Fruit fly (Drosophila melanogaster): ENCODE data around the gene Ir85a.

Ir85a gene

DNA sequence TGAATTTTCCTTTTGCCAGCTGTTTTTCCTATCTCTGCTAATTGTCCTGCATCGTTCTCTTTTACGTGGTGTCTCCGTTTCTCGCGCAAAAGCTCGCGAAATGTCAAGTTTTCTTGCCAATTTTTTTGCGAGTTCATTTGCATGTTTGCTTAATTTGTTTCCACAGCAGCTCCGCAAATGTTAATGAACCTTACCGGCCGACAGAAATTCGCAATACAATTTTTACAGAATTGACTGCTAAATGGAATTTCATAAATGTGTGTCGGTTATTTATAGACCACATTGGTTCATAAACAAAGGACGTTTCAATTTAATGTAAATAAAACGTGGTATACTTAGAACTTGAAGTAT is 45.7 kb upstream of the Ir85a start:
- TF ChIP-seq CG14441 (GFP tag; IDR thresholded peaks at IDR 0.05) (no peak), Asciz (GFP tag; optimal IDR thresholded peaks at IDR 0.05) (no peak), esg (GFP tag; conservative IDR thresholded peaks at IDR 0.05) (no peak), CHES-1-like (GFP tag; optimal IDR thresholded peaks at IDR 0.05) (no peak)

DNA sequence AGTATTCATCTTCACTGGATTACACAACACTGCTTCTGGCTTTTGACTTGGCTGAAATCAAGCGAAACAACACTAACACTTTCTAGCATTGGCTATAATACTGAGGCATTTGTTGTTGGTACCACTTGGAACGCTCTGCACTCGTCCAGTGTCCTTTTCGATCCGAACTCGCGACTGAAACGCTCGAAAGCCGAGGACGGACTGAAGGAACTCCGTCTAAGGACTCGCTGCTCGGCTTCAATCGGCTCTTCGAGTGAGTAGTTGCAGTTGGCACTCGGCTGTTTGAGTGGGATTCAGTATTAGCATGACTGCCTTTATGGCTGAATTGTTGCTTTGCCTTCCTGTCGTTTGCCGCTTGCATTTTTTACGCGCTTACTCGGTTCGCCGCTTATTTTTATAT is 26.5 kb upstream of the Ir85a start, which contains the start of the genes CG34135 and CG11768:
TSS of gene CG34135 (minus strand) at position 194 of the 400 bp plus-strand sequence.
TSS of gene CG11768 (minus strand) at position 203 of the 400 bp plus-strand sequence.
- TF ChIP-seq CG11456 (GFP tag; IDR thresholded peaks at IDR 0.05) (no peak), zfh1 (GFP tag; IDR thresholded peaks at IDR 0.05) (0 out of 3 replicates have a peak, but pooled peaks have one; percentile 22), z (GFP tag; IDR thresholded peaks at IDR 0.05) (peak; percentile 91), Bdp1 (GFP tag; optimal IDR thresholded peaks at IDR 0.05) (no peak), Deaf1 (tag; optimal IDR thresholded peaks at IDR 0.05) (peak; percentile 94)

DNA sequence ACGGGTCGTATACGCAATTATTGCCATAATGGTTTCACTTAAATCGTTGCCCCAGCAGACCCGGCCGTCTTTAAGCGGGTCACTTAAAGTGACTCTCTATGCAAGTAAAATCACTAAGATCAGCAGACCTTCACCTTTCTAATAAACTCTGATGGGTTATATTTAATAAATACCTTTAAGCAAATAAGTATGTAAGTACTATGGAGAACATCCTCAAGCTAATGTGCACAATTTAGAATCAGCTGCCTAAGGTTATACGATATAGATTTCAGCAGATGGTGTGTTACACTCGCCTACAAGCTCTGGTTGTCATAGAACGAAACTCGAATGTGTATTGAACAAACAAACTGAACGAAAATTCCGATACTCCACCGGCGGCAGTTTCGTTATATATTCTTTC is 25.4 kb upstream of the Ir85a start, which contains the start of gene CG8236:
TSS of gene CG8236 (plus strand) at position 301 of the 400 bp plus-strand sequence.
- TF ChIP-seq gcm2 (GFP tag; optimal IDR thresholded peaks at IDR 0.05) (no peak), jumu (GFP tag; optimal IDR thresholded peaks at IDR 0.05) (no peak), crc (GFP tag; optimal IDR thresholded peaks at IDR 0.05) (no peak), CG8089 (GFP tag; optimal IDR thresholded peaks at IDR 0.05) (no peak), nau (GFP tag; optimal IDR thresholded peaks at IDR 0.05) (no peak), B-H2 (GFP tag; optimal IDR thresholded peaks at IDR 0.05) (no peak), CG3281 (GFP tag; optimal IDR thresholded peaks at IDR 0.05) (no peak), pb (GFP tag; optimal IDR thresholded peaks at IDR 0.05) (no peak), CG14050 (GFP tag; IDR thresholded peaks at IDR 0.05) (no peak)

DNA sequence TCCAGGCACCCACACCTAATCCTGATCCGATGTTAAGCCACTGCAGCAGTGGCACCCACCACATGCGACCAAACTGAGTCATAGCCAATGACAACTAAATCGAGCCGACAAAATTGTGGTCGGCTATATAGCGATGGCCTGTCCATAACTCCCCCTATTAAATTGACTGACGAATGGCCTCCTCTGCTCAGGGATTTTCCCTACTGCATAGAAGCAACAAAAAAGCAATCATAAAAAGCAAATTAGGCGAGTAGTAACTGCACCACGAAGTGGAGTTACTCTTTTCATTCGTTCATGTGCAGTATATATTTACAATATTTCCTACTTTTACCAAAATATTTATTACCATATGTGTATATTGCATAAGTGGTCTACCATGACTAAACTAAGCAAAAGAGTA is 21.9 kb upstream of the Ir85a start, which contains the start of gene CG13318:
TSS of gene CG13318 (minus strand) at position 101 of the 400 bp plus-strand sequence.
- TF ChIP-seq gcm (GFP tag; optimal IDR thresholded peaks at IDR 0.05) (no peak), fd96Cb (tag; optimal IDR thresholded peaks at IDR 0.05) (no peak), Optix (GFP tag; IDR thresholded peaks at IDR 0.05) (no peak), CG10979 (tag; optimal IDR thresholded peaks at IDR 0.05) (no peak), CG15269 (tag; optimal IDR thresholded peaks at IDR 0.05) (no peak), CG8290 (GFP tag; optimal IDR thresholded peaks at IDR 0.05) (no peak), CG8290 (tag; optimal IDR thresholded peaks at IDR 0.05) (no peak), CG17568 (GFP tag; optimal IDR thresholded peaks at IDR 0.05) (no peak), Hand (GFP tag; optimal IDR thresholded peaks at IDR 0.05) (no peak), CG1602 (GFP tag; optimal IDR thresholded peaks at IDR 0.05) (no peak), CG17361 (GFP tag; IDR thresholded peaks at IDR 0.05) (no peak), gce (GFP tag; IDR thresholded peaks at IDR 0.05) (no peak), CG15011 (GFP tag; optimal IDR thresholded peaks at IDR 0.05) (no peak), CG5245 (GFP tag; optimal IDR thresholded peaks at IDR 0.05) (no peak), CG6272 (GFP tag; IDR thresholded peaks at IDR 0.05) (no peak), vnd (GFP tag; IDR thresholded peaks at IDR 0.05; ENCODE audit: partially characterized antibody) (no peak), CG15696 (tag; optimal IDR thresholded peaks at IDR 0.05) (no peak), dmrt11E (tag; optimal IDR thresholded peaks at IDR 0.05) (no peak), pnt (GFP tag; optimal IDR thresholded peaks at IDR 0.05) (no peak)

Data from whole organism, embryonic.